Worm (Caenorhabditis elegans) whole organism, young adult: ENCODE measurements around the gene C54E10.3.

ENCODE experiments used
- B0336.3 ChIP-seq: fragments of 200-800 bp; sonication (Bioruptor generic); IDR thresholded peaks from 2 replicates; pipeline ENCODE4 v1.3.6; 2022; ENCODE audit warnings: missing genetic modification characterization, missing compliant biosample characterization
- C06A6.2 ChIP-seq: fragments of 200-800 bp; sonication (Bioruptor generic); conservative IDR thresholded peaks from 2 replicates; pipeline ENCODE4 v1.3.6; 2022; ENCODE audit warnings: missing genetic modification characterization, missing compliant biosample characterization
- F57A8.1 ChIP-seq: fragments of 200-800 bp; sonication (Bioruptor generic); optimal IDR thresholded peaks from 2 replicates; lab custom pipeline; 2018; ENCODE audit warnings: mild to moderate bottlenecking, missing genetic modification characterization, moderate library complexity, missing compliant biosample characterization
- K11D2.4 ChIP-seq: fragments of 200-800 bp; sonication (Bioruptor generic); IDR thresholded peaks from 2 replicates; pipeline ENCODE4 v1.3.6; 2022; ENCODE audit warnings: missing genetic modification reagents, missing genetic modification characterization, missing compliant biosample characterization
- K12H6.12 ChIP-seq: fragments of 200-800 bp; sonication (Bioruptor generic); optimal IDR thresholded peaks from 2 replicates; lab custom pipeline; 2018; ENCODE audit warnings: mild to moderate bottlenecking, missing genetic modification characterization, missing compliant biosample characterization
- Y56A3A.18 ChIP-seq: fragments of 200-800 bp; sonication (Bioruptor generic); IDR thresholded peaks from 2 replicates; pipeline ENCODE4 v1.3.6; 2022; ENCODE audit warnings: missing genetic modification reagents, missing genetic modification characterization, missing compliant biosample characterization
- Y79H2A.3 ChIP-seq: fragments of 200-800 bp; sonication (Bioruptor generic); conservative IDR thresholded peaks from 2 replicates; pipeline ENCODE4 v1.3.6; 2022; ENCODE audit warnings: missing genetic modification reagents, missing genetic modification characterization, missing compliant biosample characterization
- akir-1 ChIP-seq: fragments of 200-800 bp; sonication (Bioruptor generic); optimal IDR thresholded peaks from 2 replicates; lab custom pipeline; 2018; ENCODE audit warnings: mild to moderate bottlenecking, missing genetic modification characterization, moderate library complexity, missing compliant biosample characterization
- attf-5 ChIP-seq: fragments of 200-800 bp; sonication (Bioruptor generic); optimal IDR thresholded peaks from 2 replicates; lab custom pipeline; 2018; ENCODE audit warnings: mild to moderate bottlenecking, missing genetic modification characterization, missing compliant biosample characterization
- attf-6 ChIP-seq: fragments of 200-800 bp; sonication (Bioruptor generic); IDR thresholded peaks from 2 replicates; pipeline ENCODE4 v1.3.6; 2022; ENCODE audit warnings: missing genetic modification reagents, missing genetic modification characterization, missing compliant biosample characterization
- cebp-1 ChIP-seq, 2 experiments: fragments of 200-800 bp in 1 of 2; sonication (Bioruptor generic) in 1 of 2; sonication (generic microtip) in 1 of 2; IDR thresholded peaks in 1 of 2; optimal IDR thresholded peaks in 1 of 2; 2 replicates each; pipeline versions ENCODE4 v1.3.6 to Lab custom; 2017 to 2022; ENCODE audit warnings: missing compliant biosample characterization in 2 of 2, missing genetic modification characterization in 2 of 2, mild to moderate bottlenecking in 1 of 2, missing genetic modification reagents in 1 of 2, moderate library complexity in 1 of 2
- ceh-27 ChIP-seq: fragments of 200-800 bp; sonication (Bioruptor generic); optimal IDR thresholded peaks from 2 replicates; lab custom pipeline; 2018; ENCODE audit warnings: mild to moderate bottlenecking, missing genetic modification characterization, moderate library complexity, missing compliant biosample characterization
- ceh-58 ChIP-seq: fragments of 200-800 bp; sonication (Bioruptor generic); IDR thresholded peaks from 2 replicates; pipeline ENCODE4 v1.3.6; 2022; ENCODE audit warnings: missing genetic modification characterization, missing compliant biosample characterization
- ceh-79 ChIP-seq: sonication (generic microtip); optimal IDR thresholded peaks from 2 replicates; lab custom pipeline; 2017; ENCODE audit warnings: mild to moderate bottlenecking, missing genetic modification characterization, missing compliant biosample characterization
- chd-7 ChIP-seq: sonication (generic microtip); optimal IDR thresholded peaks from 2 replicates; lab custom pipeline; 2016; ENCODE audit warnings: mild to moderate bottlenecking, missing genetic modification characterization, moderate library complexity, missing compliant biosample characterization
- dpff-1 ChIP-seq: sonication (generic microtip); optimal IDR thresholded peaks from 2 replicates; lab custom pipeline; 2017; ENCODE audit warnings: mild to moderate bottlenecking, missing genetic modification characterization, missing compliant biosample characterization
- efl-1 ChIP-seq: fragments of 150-350 bp; optimal IDR thresholded peaks from 2 replicates; lab custom pipeline; 2014; ENCODE audit warnings: missing biosample characterization, missing genetic modification reagents, missing genetic modification characterization
- ekl-4 ChIP-seq: fragments of 200-800 bp; sonication (Bioruptor generic); IDR thresholded peaks from 2 replicates; pipeline ENCODE4 v1.3.6; 2022; ENCODE audit warnings: missing genetic modification reagents, missing genetic modification characterization, missing compliant biosample characterization
- hlh-12 ChIP-seq: sonication (generic microtip); optimal IDR thresholded peaks from 2 replicates; lab custom pipeline; 2016; ENCODE audit warnings: missing genetic modification characterization, missing compliant biosample characterization
- hlh-26 ChIP-seq: fragments of 200-800 bp; sonication (Bioruptor generic); conservative IDR thresholded peaks from 2 replicates; pipeline ENCODE4 v1.3.6; 2022; ENCODE audit warnings: missing genetic modification reagents, missing genetic modification characterization, missing compliant biosample characterization
- hmg-20 ChIP-seq: fragments of 200-800 bp; sonication (Bioruptor generic); IDR thresholded peaks from 2 replicates; pipeline ENCODE4 v1.3.6; 2022; ENCODE audit warnings: missing genetic modification reagents, missing genetic modification characterization, missing compliant biosample characterization
- hsf-1 ChIP-seq: fragments of 200-800 bp; sonication (Bioruptor generic); IDR thresholded peaks from 2 replicates; pipeline ENCODE4 v1.3.6; 2022; ENCODE audit warnings: missing genetic modification reagents, missing genetic modification characterization, missing compliant biosample characterization
- lin-35 ChIP-seq, 3 experiments: fragments of 150-350 bp in 2 of 3; sonication (generic microtip) in 1 of 3; optimal IDR thresholded peaks; 2 replicates each; lab custom pipeline; 2014 to 2018; ENCODE audit warnings: missing biosample characterization in 3 of 3, missing genetic modification characterization in 3 of 3, missing genetic modification reagents in 3 of 3
- lsl-1 ChIP-seq: fragments of 200-800 bp; sonication (Bioruptor generic); optimal IDR thresholded peaks from 2 replicates; lab custom pipeline; 2018; ENCODE audit warnings: mild to moderate bottlenecking, missing genetic modification characterization, moderate library complexity, missing compliant biosample characterization
- madf-10 ChIP-seq: sonication (generic microtip); optimal IDR thresholded peaks from 2 replicates; lab custom pipeline; 2016; ENCODE audit warnings: mild to moderate bottlenecking, missing genetic modification characterization, missing compliant biosample characterization
- madf-3 ChIP-seq: fragments of 200-800 bp; sonication (Bioruptor generic); IDR thresholded peaks from 2 replicates; pipeline ENCODE4 v1.3.6; 2022; ENCODE audit warnings: missing genetic modification reagents, missing genetic modification characterization, missing compliant biosample characterization
- mel-28 ChIP-seq: sonication (generic microtip); optimal IDR thresholded peaks from 2 replicates; lab custom pipeline; 2016; ENCODE audit warnings: borderline replicate concordance, mild to moderate bottlenecking, missing genetic modification characterization, missing compliant biosample characterization
- mxl-1 ChIP-seq: sonication (generic microtip); optimal IDR thresholded peaks from 2 replicates; lab custom pipeline; 2016; ENCODE audit warnings: missing genetic modification characterization, missing compliant biosample characterization
- nfyb-1 ChIP-seq: fragments of 200-800 bp; sonication (Bioruptor generic); IDR thresholded peaks from 2 replicates; pipeline ENCODE4 v1.3.6; 2022; ENCODE audit warnings: missing genetic modification reagents, missing genetic modification characterization, missing compliant biosample characterization
- nhr-90 ChIP-seq: sonication (generic microtip); optimal IDR thresholded peaks from 2 replicates; lab custom pipeline; 2016; ENCODE audit warnings: missing genotype, mild to moderate bottlenecking, missing genetic modification characterization, missing compliant biosample characterization
- pha-4 ChIP-seq: fragments of 150-350 bp; sonication (generic microtip); optimal IDR thresholded peaks from 2 replicates; lab custom pipeline; 2014; ENCODE audit warnings: missing biosample characterization, missing genetic modification reagents, missing genetic modification characterization
- rcor-1 ChIP-seq: fragments of 200-800 bp; sonication (Bioruptor generic); IDR thresholded peaks from 2 replicates; pipeline ENCODE4 v1.3.6; 2022; ENCODE audit warnings: missing genetic modification reagents, missing genetic modification characterization, missing compliant biosample characterization
- rec-8 ChIP-seq, 2 experiments: sonication (generic microtip); optimal IDR thresholded peaks; 2 replicates each; lab custom pipeline; 2016; ENCODE audit warnings: mild to moderate bottlenecking in 2 of 2, missing genetic modification characterization in 2 of 2, missing genetic modification reagents in 2 of 2, missing genotype in 2 of 2, missing biosample characterization in 1 of 2, missing compliant biosample characterization in 1 of 2, moderate library complexity in 1 of 2
- rpc-1 ChIP-seq, 2 experiments: fragments of 150-350 bp in 1 of 2; sonication (generic microtip) in 1 of 2; optimal IDR thresholded peaks; 2 replicates each; lab custom pipeline; 2014 to 2018; ENCODE audit warnings: missing biosample characterization in 1 of 2, missing genetic modification characterization in 1 of 2, missing genetic modification reagents in 1 of 2, missing genotype in 1 of 2
- sdz-38 ChIP-seq: sonication (generic microtip); optimal IDR thresholded peaks from 2 replicates; lab custom pipeline; 2016; ENCODE audit warnings: missing genotype, missing genetic modification characterization, missing compliant biosample characterization
- snpc-1.1 ChIP-seq: sonication (generic microtip); optimal IDR thresholded peaks from 2 replicates; lab custom pipeline; 2017; ENCODE audit warnings: missing genetic modification characterization, mild to moderate bottlenecking, missing compliant biosample characterization, antibody characterized with exemption, moderate library complexity, missing genotype, missing genetic modification reagents; ENCODE audit not compliant: insufficient read depth
- somi-1 ChIP-seq: fragments of 200-800 bp; sonication (Bioruptor generic); optimal IDR thresholded peaks from 2 replicates; lab custom pipeline; 2018; ENCODE audit warnings: mild to moderate bottlenecking, missing genetic modification characterization, missing compliant biosample characterization
- sptf-2 ChIP-seq: fragments of 200-800 bp; sonication (Bioruptor generic); optimal IDR thresholded peaks from 2 replicates; lab custom pipeline; 2018; ENCODE audit warnings: mild to moderate bottlenecking, missing genetic modification characterization, missing compliant biosample characterization
- tbp1 ChIP-seq: fragments of 200-800 bp; sonication (Bioruptor generic); optimal IDR thresholded peaks from 2 replicates; lab custom pipeline; 2018; ENCODE audit warnings: mild to moderate bottlenecking, missing genetic modification characterization, missing compliant biosample characterization
- tbx-9 ChIP-seq: sonication (generic microtip); optimal IDR thresholded peaks from 2 replicates; lab custom pipeline; 2016; ENCODE audit warnings: borderline replicate concordance, missing genetic modification characterization, inconsistent platforms, missing compliant biosample characterization
- unc-130 ChIP-seq: sonication (generic microtip); optimal IDR thresholded peaks from 2 replicates; lab custom pipeline; 2016; ENCODE audit warnings: missing genetic modification reagents, missing genetic modification characterization, missing compliant biosample characterization
- unc-62 ChIP-seq: fragments of 150-350 bp; optimal IDR thresholded peaks from 2 replicates; lab custom pipeline; 2014; ENCODE audit warnings: missing biosample characterization, missing genetic modification reagents, missing genetic modification characterization
- zim-3 ChIP-seq: sonication (generic microtip); optimal IDR thresholded peaks from 2 replicates; lab custom pipeline; 2017; ENCODE audit warnings: mild to moderate bottlenecking, missing genetic modification characterization, moderate library complexity, missing compliant biosample characterization
- ztf-22 ChIP-seq: fragments of 200-800 bp; sonication (Bioruptor generic); optimal IDR thresholded peaks from 2 replicates; lab custom pipeline; 2018; ENCODE audit warnings: mild to moderate bottlenecking, missing genetic modification characterization, moderate library complexity, missing compliant biosample characterization

The C54E10.3 gene

DNA sequence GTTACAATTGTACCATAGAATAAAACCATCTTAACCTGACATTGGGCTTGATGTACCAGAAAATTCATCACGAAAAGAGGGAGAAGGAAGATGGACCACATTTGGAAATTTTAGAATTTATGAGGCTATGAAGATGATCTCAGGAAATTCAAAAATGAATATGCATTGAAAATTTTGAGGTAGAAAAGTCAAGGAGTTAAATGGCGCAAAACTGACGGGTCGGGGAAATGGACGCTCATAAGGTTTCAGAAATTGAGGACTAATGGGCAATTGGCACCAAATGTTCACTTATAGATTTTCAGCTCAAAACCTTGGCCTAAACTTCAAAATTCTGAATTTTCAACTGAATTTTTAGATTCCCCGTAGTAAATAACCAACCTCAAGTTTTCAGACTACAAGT, 40.2 kb upstream of the C54E10.3 start, which contains the start of gene clec-255:
clec-255 (minus strand) TSS at position 101 of the 400 bp plus-strand sequence.
- no peak for TF ChIP-seq ceh-58 (GFP tag; lab: Robert Waterston, UW)
- no peak for TF ChIP-seq lsl-1 (GFP tag; lab: Kevin White, UChicago)
- TF ChIP-seq tbx-9 (tag; lab: Kevin White, UChicago), result no peak
- no peak for TF ChIP-seq Y56A3A.18 (GFP tag; lab: Robert Waterston, UW)
- no peak for TF ChIP-seq snpc-1.1 (tag; lab: Kevin White, UChicago)
- TF ChIP-seq zim-3 (tag; lab: Kevin White, UChicago), result no peak
- TF ChIP-seq ceh-79 (tag; lab: Kevin White, UChicago), result no peak
- TF ChIP-seq lin-35 (GFP tag; optimal IDR thresholded peaks at IDR 0.05; lab: Kevin White, UChicago), result no peak
- no peak for TF ChIP-seq hlh-12 (tag; lab: Kevin White, UChicago)
- TF ChIP-seq tbp1, result no peak
- TF ChIP-seq sdz-38 (tag; lab: Kevin White, UChicago), result no peak
- TF ChIP-seq ceh-27 (GFP tag; lab: Kevin White, UChicago), result no peak
- no peak for TF ChIP-seq rpc-1 (optimal IDR thresholded peaks at IDR 0.05; lab: Kevin White, UChicago)
- no peak for TF ChIP-seq rpc-1 (tag; optimal IDR thresholded peaks at IDR 0.05; lab: Kevin White, UChicago)
- TF ChIP-seq hmg-20 (GFP tag; lab: Robert Waterston, UW), result no peak
- TF ChIP-seq Y79H2A.3, result no peak

ce11 chrV:18771390-18771789, 39.4 kb upstream of the C54E10.3 start, which contains the start of gene clec-256:
clec-256 (plus strand) TSS chrV:18771690.
- TF ChIP-seq akir-1 (no peak), F57A8.1 (no peak), rec-8 (tag; optimal IDR thresholded peaks at IDR 0.05; lab: Kevin White, UChicago) (no peak), nhr-90 (tag; lab: Kevin White, UChicago) (no peak), madf-3 (no peak), nfyb-1 (GFP tag; lab: Robert Waterston, UW) (no peak), unc-130 (GFP tag; lab: Kevin White, UChicago) (no peak), chd-7 (tag; lab: Kevin White, UChicago) (no peak), ekl-4 (GFP tag; lab: Robert Waterston, UW) (no peak), cebp-1 (GFP tag; IDR thresholded peaks at IDR 0.05; lab: Robert Waterston, UW) (no peak), cebp-1 (tag; optimal IDR thresholded peaks at IDR 0.05; lab: Kevin White, UChicago) (no peak), ceh-27 (GFP tag; lab: Kevin White, UChicago) (no peak), B0336.3 (no peak), madf-10 (tag; lab: Kevin White, UChicago) (no peak), attf-6 (GFP tag; lab: Robert Waterston, UW) (no peak)

ce11 chrV:18771804-18772386, 38.9 kb upstream of the C54E10.3 start:
- TF ChIP-seq sptf-2 (GFP tag; lab: Kevin White, UChicago) (no peak), unc-130 (GFP tag; lab: Kevin White, UChicago) (no peak), rcor-1 (GFP tag; lab: Robert Waterston, UW) (no peak), hlh-26 (GFP tag; lab: Robert Waterston, UW) (no peak), K12H6.12 (tag; lab: Kevin White, UChicago) (no peak), attf-5 (GFP tag; lab: Kevin White, UChicago) (no peak), efl-1 (GFP tag; lab: Kevin White, UChicago) (no peak), hsf-1 (no peak), pha-4 (tag; lab: Kevin White, UChicago) (no peak), ztf-22 (no peak), ceh-27 (GFP tag; lab: Kevin White, UChicago) (no peak), C06A6.2 (GFP tag; lab: Robert Waterston, UW) (no peak), lin-35 (GFP tag; optimal IDR thresholded peaks at IDR 0.05; lab: Kevin White, UChicago) (no peak), dpff-1 (tag; lab: Kevin White, UChicago) (no peak), K11D2.4 (no peak), unc-62 (GFP tag; lab: Kevin White, UChicago) (no peak), nhr-90 (tag; lab: Kevin White, UChicago) (no peak), somi-1 (GFP tag; lab: Kevin White, UChicago) (no peak), mel-28 (tag; lab: Kevin White, UChicago) (no peak), mxl-1 (no peak)
